Worm (Caenorhabditis elegans) whole organism, L4 larva: ENCODE results near the gene C05D9.9.

Experiments used
- Y105C5A.15 ChIP-seq: fragments of 200-800 bp; sonication (Bioruptor generic); IDR thresholded peaks from 2 replicates; pipeline ENCODE4 v1.3.6; 2022; ENCODE audit warnings: missing genetic modification characterization, missing compliant biosample characterization
- arid-1 ChIP-seq: fragments of 200-800 bp; sonication (Bioruptor generic); conservative IDR thresholded peaks from 2 replicates; pipeline ENCODE4 v1.3.6; 2022; ENCODE audit warnings: missing genetic modification reagents, missing genetic modification characterization, missing compliant biosample characterization
- gei-8 ChIP-seq: fragments of 200-800 bp; sonication (Bioruptor generic); optimal IDR thresholded peaks from 2 replicates; lab custom pipeline; 2018; ENCODE audit warnings: mild to moderate bottlenecking, missing genetic modification characterization, missing compliant biosample characterization
- lin-38 ChIP-seq: fragments of 200-800 bp; sonication (Bioruptor generic); IDR thresholded peaks from 2 replicates; pipeline ENCODE4 v1.3.6; 2022; ENCODE audit warnings: missing genetic modification reagents, missing genetic modification characterization, missing compliant biosample characterization
- mdl-1 ChIP-seq, 2 experiments: fragments of 150-350 bp in 1 of 2; sonication (generic microtip) in 1 of 2; optimal IDR thresholded peaks; 2 replicates each; lab custom pipeline; 2014 to 2017; ENCODE audit warnings: missing biosample characterization in 2 of 2, missing genetic modification characterization in 2 of 2
- nhr-77 ChIP-seq: fragments of 150-350 bp; optimal IDR thresholded peaks from 2 replicates; lab custom pipeline; 2014; ENCODE audit warnings: missing biosample characterization, missing genetic modification characterization
- skn-1 ChIP-seq: fragments of 150-350 bp; optimal IDR thresholded peaks from 2 replicates; lab custom pipeline; 2014; ENCODE audit warnings: missing biosample characterization, missing genetic modification characterization
- unc-39 ChIP-seq: sonication (generic microtip); optimal IDR thresholded peaks from 2 replicates; lab custom pipeline; 2017; ENCODE audit warnings: missing biosample characterization, missing genetic modification characterization
- zag-1 ChIP-seq: fragments of 150-350 bp; optimal IDR thresholded peaks from 2 replicates; lab custom pipeline; 2014; ENCODE audit warnings: missing biosample characterization, missing genetic modification characterization

ce11 chrX:1141617-1142016 lies 17.6 kb upstream of the C05D9.9 start:
- no peak for TF ChIP-seq skn-1 (tag; lab: Kevin White, UChicago)
- no peak for TF ChIP-seq zag-1 (tag; lab: Kevin White, UChicago)
- no peak for TF ChIP-seq arid-1 (GFP tag; lab: Robert Waterston, UW)
- 0 out of 2 replicates have a peak, but pooled peaks have one; percentile 52 for TF ChIP-seq Y105C5A.15
- TF ChIP-seq gei-8 = no peak
- TF ChIP-seq nhr-77 (tag; lab: Kevin White, UChicago) = no peak
- no peak for TF ChIP-seq lin-38 (GFP tag; lab: Robert Waterston, UW)
- no peak for TF ChIP-seq mdl-1 (tag; optimal IDR thresholded peaks at IDR 0.05; lab: Kevin White, UChicago)
- TF ChIP-seq unc-39 = no peak
